Worm (Caenorhabditis elegans) whole organism, late embryonic: ENCODE results near the gene dos-2.

Source experiments
- K02D7.2 ChIP-seq: sonication (generic microtip); optimal IDR thresholded peaks from 2 replicates; lab custom pipeline; 2017; ENCODE audit warnings: mild to moderate bottlenecking, missing genetic modification characterization, missing compliant biosample characterization
- T23F11.4 ChIP-seq: fragments of 200-800 bp; sonication (Bioruptor generic); optimal IDR thresholded peaks from 2 replicates; lab custom pipeline; 2018; ENCODE audit warnings: mild to moderate bottlenecking, missing genetic modification characterization, missing compliant biosample characterization
- ceh-45 ChIP-seq: fragments of 200-800 bp; sonication (Bioruptor generic); IDR thresholded peaks from 2 replicates; pipeline ENCODE4 v1.3.6; 2022; ENCODE audit warnings: missing genetic modification reagents, missing genetic modification characterization, missing compliant biosample characterization
- dve-1 ChIP-seq: sonication (generic microtip); optimal IDR thresholded peaks from 2 replicates; lab custom pipeline; 2017; ENCODE audit warnings: antibody characterized with exemption, mild to moderate bottlenecking, missing genetic modification characterization, missing compliant biosample characterization
- nhr-11 ChIP-seq: fragments of 150-350 bp; optimal IDR thresholded peaks from 2 replicates; lab custom pipeline; 2014; ENCODE audit warnings: missing biosample characterization, missing genetic modification characterization

DNA sequence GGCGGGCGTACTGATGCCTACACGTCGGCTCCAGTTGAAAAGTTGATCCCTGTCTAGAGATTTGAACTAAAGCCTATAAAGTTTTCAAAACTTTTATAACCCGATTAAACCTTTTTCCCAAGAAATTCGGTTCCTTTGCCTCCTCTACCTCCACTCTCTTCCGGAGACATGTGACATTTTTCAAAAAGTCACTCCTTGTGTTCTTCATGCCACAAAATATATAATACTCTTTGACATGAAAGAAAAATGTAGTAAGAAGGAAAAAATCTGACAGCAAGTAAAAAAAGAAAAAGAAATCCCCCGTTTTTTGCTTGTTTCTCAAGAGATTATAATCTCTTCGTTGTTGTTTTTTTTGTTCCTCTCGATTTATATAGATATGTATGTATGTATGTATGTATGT, 21.2 kb upstream of the dos-2 start:
- TF ChIP-seq T23F11.4 (GFP tag; lab: Kevin White, UChicago) (no peak), K02D7.2 (tag; lab: Kevin White, UChicago) (no peak), ceh-45 (GFP tag; lab: Robert Waterston, UW) (no peak), dve-1 (tag; lab: Kevin White, UChicago) (no peak), nhr-11 (tag; lab: Kevin White, UChicago) (no peak)
